Worm (Caenorhabditis elegans) whole organism, L4/young adult: ENCODE measurements around the gene ZK721.4.

Source experiments
- W03F9.2 ChIP-seq: fragments of 150-350 bp; optimal IDR thresholded peaks from 2 replicates; lab custom pipeline; 2014; ENCODE audit warnings: missing biosample characterization, missing genetic modification characterization
- dao-5 ChIP-seq: sonication (generic microtip); optimal IDR thresholded peaks from 2 replicates; lab custom pipeline; 2016; ENCODE audit warnings: missing genotype, missing genetic modification characterization, moderate library complexity, missing compliant biosample characterization
- him-1 ChIP-seq: sonication (generic microtip); optimal IDR thresholded peaks from 2 replicates; lab custom pipeline; 2016; ENCODE audit warnings: missing genotype, missing genetic modification reagents, missing genetic modification characterization, missing compliant biosample characterization

DNA sequence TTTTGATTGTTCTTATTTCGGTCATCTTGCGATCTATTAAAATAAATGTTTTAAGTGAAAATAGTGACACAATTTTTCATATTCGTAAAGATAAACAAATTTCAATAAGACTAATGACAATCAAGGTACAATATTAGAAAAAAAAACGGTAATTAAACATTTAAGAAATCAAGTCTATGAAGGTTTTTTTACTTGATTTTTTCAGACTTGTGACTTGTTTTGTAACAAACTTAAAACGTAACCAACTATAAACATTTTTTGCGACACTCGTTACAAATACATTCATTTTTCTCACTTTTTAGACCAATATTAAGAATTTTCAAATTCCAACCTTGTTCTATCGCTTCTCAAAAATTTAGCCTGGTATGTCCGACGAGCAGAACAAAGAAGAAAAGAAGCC is 39.3 kb upstream of the ZK721.4 start, which contains the start of gene M02D8.2:
- TF ChIP-seq dao-5, result no peak
- TF ChIP-seq him-1 (tag; lab: Kevin White, UChicago), result no peak
- no peak for TF ChIP-seq W03F9.2
